Fruit fly (Drosophila melanogaster): ENCODE measurements around the gene Obp8a.

dm6 chrX:9192429-9192828 lies 22.2 kb upstream of the Obp8a start, which contains the start of gene CG12056:
- TF ChIP-seq insv (optimal IDR thresholded peaks at IDR 0.05) (no peak), ttk (optimal IDR thresholded peaks at IDR 0.05) (no peak), h (optimal IDR thresholded peaks at IDR 0.05) (no peak), Sin3A (optimal IDR thresholded peaks at IDR 0.05) (no peak), Myc (optimal IDR thresholded peaks at IDR 0.05) (no peak), psq (optimal IDR thresholded peaks at IDR 0.05) (no peak)
